Worm (Caenorhabditis elegans): ENCODE measurements around the gene col-160.

DNA sequence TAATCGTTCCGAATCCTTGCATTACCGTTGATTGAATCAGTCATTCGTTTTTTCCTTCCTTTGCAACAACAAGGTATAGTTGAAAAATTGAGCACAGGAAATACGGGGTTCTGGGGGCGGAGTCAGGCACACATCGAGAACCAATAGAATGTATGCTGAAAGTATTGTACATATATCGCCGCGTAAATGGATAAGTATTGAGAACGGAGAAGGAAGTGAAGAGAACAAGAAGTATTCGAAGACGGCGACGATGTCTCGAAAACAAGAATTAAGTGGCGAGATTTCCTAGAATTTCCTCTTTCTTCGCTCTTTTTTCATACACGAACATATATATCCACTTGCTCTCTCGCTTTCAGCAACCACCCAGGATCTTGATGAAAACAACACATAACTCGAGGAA is 19.1 kb upstream of the col-160 start:
- TF ChIP-seq nhr-237 (tag; optimal IDR thresholded peaks at IDR 0.05) (no peak), unc-62 (GFP tag; optimal IDR thresholded peaks at IDR 0.05) (no peak), elt-1 (tag; optimal IDR thresholded peaks at IDR 0.05; ENCODE audit: borderline replicate concordance, insufficient read depth) (no peak), lin-13 (tag; optimal IDR thresholded peaks at IDR 0.05) (no peak)
